Fruit fly (Drosophila melanogaster) whole organism, prepupa: ENCODE results near the gene Uev1A.

Experiments used
- Blimp-1 ChIP-seq: fragments of 200-800 bp; sonication (Bioruptor generic); optimal IDR thresholded peaks from 3 replicates; lab custom pipeline; 2017; ENCODE audit warnings: missing biosample characterization, missing genetic modification characterization, mild to moderate bottlenecking, moderate library complexity, missing genetic modification reagents
- CG10631 ChIP-seq: fragments of 200-800 bp; sonication (Bioruptor generic); optimal IDR thresholded peaks from 2 replicates; lab custom pipeline; 2016; ENCODE audit warnings: missing biosample characterization, missing genetic modification characterization
- CG10669 ChIP-seq: fragments of 200-800 bp; sonication (Bioruptor generic); optimal IDR thresholded peaks from 3 replicates; lab custom pipeline; 2018; ENCODE audit warnings: missing biosample characterization, mild to moderate bottlenecking, missing genetic modification characterization, moderate library complexity
- CG11294 ChIP-seq: fragments of 200-800 bp; sonication (Bioruptor generic); IDR thresholded peaks from 2 replicates; pipeline ENCODE4 v1.3.6; 2022; ENCODE audit warnings: missing biosample characterization, missing genetic modification characterization
- CG11762 ChIP-seq: fragments of 200-800 bp; sonication (Bioruptor generic); optimal IDR thresholded peaks from 3 replicates; lab custom pipeline; 2016; ENCODE audit warnings: missing biosample characterization, missing genetic modification characterization; ENCODE audit not compliant: insufficient read depth
- CG15336 ChIP-seq: fragments of 200-800 bp; sonication (Bioruptor generic); IDR thresholded peaks from 2 replicates; pipeline ENCODE4 v1.3.6; 2022; ENCODE audit warnings: missing biosample characterization, missing genetic modification characterization
- CG1621 ChIP-seq: fragments of 200-800 bp; sonication (Bioruptor generic); optimal IDR thresholded peaks from 3 replicates; lab custom pipeline; 2018; ENCODE audit warnings: missing biosample characterization, mild to moderate bottlenecking, missing genetic modification characterization
- CG16779 ChIP-seq: fragments of 200-800 bp; sonication (Bioruptor generic); optimal IDR thresholded peaks from 3 replicates; lab custom pipeline; 2017; ENCODE audit warnings: missing biosample characterization, mild to moderate bottlenecking, missing genetic modification characterization
- CG3032 ChIP-seq: fragments of 200-800 bp; optimal IDR thresholded peaks from 2 replicates; lab custom pipeline; 2019; ENCODE audit warnings: missing biosample characterization, mild to moderate bottlenecking, missing genetic modification characterization, moderate library complexity
- CG31627 ChIP-seq: fragments of 200-800 bp; sonication (Bioruptor generic); optimal IDR thresholded peaks from 3 replicates; lab custom pipeline; 2016; ENCODE audit warnings: missing biosample characterization, missing genetic modification characterization
- CG32006 ChIP-seq: fragments of 200-800 bp; sonication (Bioruptor generic); optimal IDR thresholded peaks from 3 replicates; lab custom pipeline; 2017; ENCODE audit warnings: missing biosample characterization, mild to moderate bottlenecking, missing genetic modification characterization
- CG3919 ChIP-seq: fragments of 200-800 bp; sonication (Bioruptor generic); optimal IDR thresholded peaks from 3 replicates; lab custom pipeline; 2016; ENCODE audit warnings: missing biosample characterization, missing genetic modification characterization
- CG4318 ChIP-seq: fragments of 200-800 bp; sonication (Bioruptor generic); optimal IDR thresholded peaks from 3 replicates; lab custom pipeline; 2017; ENCODE audit warnings: missing biosample characterization, mild to moderate bottlenecking, missing genetic modification characterization
- CG6792 ChIP-seq: fragments of 200-800 bp; sonication (Bioruptor generic); optimal IDR thresholded peaks from 3 replicates; lab custom pipeline; 2016; ENCODE audit warnings: missing biosample characterization, missing genetic modification characterization
- CG6808 ChIP-seq: fragments of 200-800 bp; sonication (Bioruptor generic); optimal IDR thresholded peaks from 3 replicates; lab custom pipeline; 2017; ENCODE audit warnings: missing biosample characterization, missing genetic modification characterization, mild to moderate bottlenecking, moderate library complexity, missing genetic modification reagents
- CG6854 ChIP-seq: fragments of 200-800 bp; sonication (Bioruptor generic); optimal IDR thresholded peaks from 2 replicates; lab custom pipeline; 2017; ENCODE audit warnings: missing biosample characterization, mild to moderate bottlenecking, missing genetic modification characterization
- CG7368 ChIP-seq: fragments of 200-800 bp; sonication (Bioruptor generic); optimal IDR thresholded peaks from 3 replicates; lab custom pipeline; 2016; ENCODE audit warnings: missing biosample characterization, missing genetic modification characterization
- CG8119 ChIP-seq: fragments of 200-800 bp; sonication (Bioruptor generic); IDR thresholded peaks from 3 replicates; pipeline ENCODE4 v1.3.6; 2022; ENCODE audit warnings: missing biosample characterization, missing genetic modification characterization
- CG8319 ChIP-seq: fragments of 200-800 bp; sonication (Bioruptor generic); optimal IDR thresholded peaks from 3 replicates; lab custom pipeline; 2016; ENCODE audit warnings: missing biosample characterization, missing genetic modification characterization
- CG8632 ChIP-seq: fragments of 200-800 bp; sonication (Bioruptor generic); optimal IDR thresholded peaks from 3 replicates; lab custom pipeline; 2016; ENCODE audit warnings: missing biosample characterization, missing genetic modification characterization
- CG9139 ChIP-seq: fragments of 200-800 bp; sonication (Bioruptor generic); optimal IDR thresholded peaks from 3 replicates; lab custom pipeline; 2017; ENCODE audit warnings: missing biosample characterization, mild to moderate bottlenecking, missing genetic modification characterization
- Eip93F ChIP-seq: fragments of 200-800 bp; sonication (Bioruptor generic); optimal IDR thresholded peaks from 2 replicates; lab custom pipeline; 2016; ENCODE audit warnings: missing biosample characterization, mild to moderate bottlenecking, missing genetic modification characterization
- Hr39 ChIP-seq: fragments of 200-800 bp; sonication (Bioruptor generic); optimal IDR thresholded peaks from 2 replicates; lab custom pipeline; 2016; ENCODE audit warnings: missing biosample characterization, missing genetic modification characterization
- Lpt ChIP-seq: fragments of 200-800 bp; sonication (Bioruptor generic); optimal IDR thresholded peaks from 3 replicates; lab custom pipeline; 2016; ENCODE audit warnings: missing biosample characterization, missing genetic modification characterization
- Met ChIP-seq: fragments of 200-800 bp; sonication (Bioruptor generic); optimal IDR thresholded peaks from 3 replicates; lab custom pipeline; 2016; ENCODE audit warnings: missing biosample characterization, missing genetic modification characterization
- OdsH ChIP-seq: fragments of 200-800 bp; sonication (Bioruptor generic); optimal IDR thresholded peaks from 3 replicates; lab custom pipeline; 2016; ENCODE audit warnings: missing biosample characterization, missing genetic modification characterization
- Smox ChIP-seq: fragments of 200-800 bp; sonication (Bioruptor generic); optimal IDR thresholded peaks from 3 replicates; lab custom pipeline; 2016; ENCODE audit warnings: missing biosample characterization, missing genetic modification characterization
- Sox102F ChIP-seq: fragments of 200-800 bp; sonication (Bioruptor generic); optimal IDR thresholded peaks from 2 replicates; lab custom pipeline; 2016; ENCODE audit warnings: missing biosample characterization, mild to moderate bottlenecking, missing genetic modification characterization
- Sox14 ChIP-seq: fragments of 200-800 bp; sonication (Bioruptor generic); optimal IDR thresholded peaks from 3 replicates; lab custom pipeline; 2016; ENCODE audit warnings: missing biosample characterization, missing genetic modification characterization
- Sox15 ChIP-seq: fragments of 200-800 bp; sonication (Bioruptor generic); optimal IDR thresholded peaks from 3 replicates; lab custom pipeline; 2016; ENCODE audit warnings: missing biosample characterization, missing genetic modification characterization
- achi ChIP-seq: fragments of 200-800 bp; sonication (Bioruptor generic); optimal IDR thresholded peaks from 3 replicates; lab custom pipeline; 2016; ENCODE audit warnings: missing biosample characterization, missing genetic modification characterization
- acj6 ChIP-seq: fragments of 200-800 bp; sonication (Bioruptor generic); optimal IDR thresholded peaks from 3 replicates; lab custom pipeline; 2016; ENCODE audit warnings: missing biosample characterization, missing genetic modification characterization
- cyc ChIP-seq: fragments of 200-800 bp; sonication (Bioruptor generic); optimal IDR thresholded peaks from 3 replicates; lab custom pipeline; 2016; ENCODE audit warnings: missing biosample characterization, missing genetic modification characterization
- dac ChIP-seq: fragments of 200-800 bp; sonication (Bioruptor generic); optimal IDR thresholded peaks from 2 replicates; lab custom pipeline; 2017; ENCODE audit warnings: missing biosample characterization, mild to moderate bottlenecking, missing genetic modification characterization
- dsx ChIP-seq: fragments of 200-800 bp; optimal IDR thresholded peaks from 3 replicates; lab custom pipeline; 2019; ENCODE audit warnings: missing biosample characterization, mild to moderate bottlenecking, missing genetic modification characterization, moderate library complexity; ENCODE audit not compliant: poor library complexity, severe bottlenecking
- eg ChIP-seq: fragments of 200-800 bp; sonication (Bioruptor generic); IDR thresholded peaks from 3 replicates; pipeline ENCODE4 v1.3.6; 2022; ENCODE audit warnings: missing biosample characterization, missing genetic modification characterization
- esn ChIP-seq: fragments of 200-800 bp; sonication (Bioruptor generic); optimal IDR thresholded peaks from 2 replicates; lab custom pipeline; 2016; ENCODE audit warnings: missing biosample characterization, mild to moderate bottlenecking, missing genetic modification characterization, moderate library complexity
- fd85E ChIP-seq: fragments of 200-800 bp; sonication (Bioruptor generic); optimal IDR thresholded peaks from 3 replicates; lab custom pipeline; 2016; ENCODE audit warnings: missing biosample characterization, missing genetic modification characterization
- fkh ChIP-seq: fragments of 200-800 bp; sonication (Bioruptor generic); optimal IDR thresholded peaks from 3 replicates; lab custom pipeline; 2017; ENCODE audit warnings: missing biosample characterization, mild to moderate bottlenecking, missing genetic modification characterization, moderate library complexity
- lz ChIP-seq: fragments of 200-800 bp; sonication (Bioruptor generic); optimal IDR thresholded peaks from 3 replicates; lab custom pipeline; 2016; ENCODE audit warnings: missing biosample characterization, missing genetic modification characterization
- net ChIP-seq: fragments of 200-800 bp; sonication (Bioruptor generic); optimal IDR thresholded peaks from 3 replicates; lab custom pipeline; 2016; ENCODE audit warnings: missing biosample characterization, missing genetic modification characterization
- salr ChIP-seq, 2 experiments: fragments of 200-800 bp; sonication (Bioruptor generic); optimal IDR thresholded peaks; 3 replicates each; lab custom pipeline; 2016 to 2018; ENCODE audit warnings: missing biosample characterization in 2 of 2, missing genetic modification characterization in 2 of 2, mild to moderate bottlenecking in 1 of 2
- spab ChIP-seq: fragments of 200-800 bp; sonication (Bioruptor generic); optimal IDR thresholded peaks from 2 replicates; lab custom pipeline; 2017; ENCODE audit warnings: missing biosample characterization, mild to moderate bottlenecking, missing genetic modification characterization, missing genetic modification reagents
- ss ChIP-seq, 2 experiments: fragments of 200-800 bp; sonication (Bioruptor generic); optimal IDR thresholded peaks; 2 replicates in 1 of 2; 3 replicates in 1 of 2; lab custom pipeline; 2017 to 2018; ENCODE audit warnings: mild to moderate bottlenecking in 2 of 2, missing biosample characterization in 2 of 2, missing genetic modification characterization in 2 of 2, moderate library complexity in 1 of 2
- svp ChIP-seq: fragments of 200-800 bp; sonication (Bioruptor generic); peaks from one replicate; lab custom pipeline; 2016; ENCODE audit warnings: missing biosample characterization, missing genetic modification characterization
- topi ChIP-seq: fragments of 200-800 bp; sonication (Bioruptor generic); optimal IDR thresholded peaks from 3 replicates; lab custom pipeline; 2016; ENCODE audit warnings: missing biosample characterization, missing genetic modification characterization
- vri ChIP-seq: fragments of 200-800 bp; sonication (Bioruptor generic); optimal IDR thresholded peaks from 3 replicates; lab custom pipeline; 2016; ENCODE audit warnings: missing biosample characterization, mild to moderate bottlenecking, missing genetic modification characterization

Gene Uev1A

DNA sequence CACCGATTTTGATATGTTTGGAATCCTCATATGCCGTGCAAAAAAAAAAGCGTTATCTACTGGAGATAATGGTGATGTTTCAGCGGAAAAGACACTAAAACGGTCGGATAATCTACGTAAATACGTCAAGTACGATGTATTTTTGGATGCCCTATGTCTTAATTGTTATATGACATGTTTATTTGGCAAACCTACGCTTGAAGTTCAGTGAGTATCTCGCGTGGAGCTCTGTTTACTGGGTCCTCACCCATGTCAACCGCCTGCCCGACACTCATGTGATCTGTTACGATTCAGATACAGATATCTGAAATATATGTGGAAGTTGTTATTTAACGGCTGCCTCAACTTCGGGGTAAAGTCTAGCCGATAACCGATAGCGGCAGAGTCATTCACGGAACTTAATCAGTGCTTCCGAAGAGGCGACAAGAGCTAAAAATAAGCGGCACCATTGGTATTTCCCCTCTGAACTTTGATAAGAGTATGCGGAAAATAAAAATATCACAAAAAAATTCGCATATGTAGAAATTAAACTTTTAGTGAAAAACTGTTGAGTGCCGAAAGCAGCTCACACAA, 12.5 kb downstream of the Uev1A start:
- TF ChIP-seq ss (GFP tag; optimal IDR thresholded peaks at IDR 0.05; lab: Kevin White, UChicago) (peak in 1 of 2 experiments; percentile 54), fkh (GFP tag; lab: Kevin White, UChicago) (peak; percentile 55), OdsH (no peak), CG6854 (no peak), CG10631 (GFP tag; lab: Kevin White, UChicago) (no peak), lz (GFP tag; lab: Kevin White, UChicago) (no peak), CG9139 (GFP tag; lab: Kevin White, UChicago) (no peak), CG10669 (GFP tag; lab: Kevin White, UChicago) (no peak), Eip93F (GFP tag; lab: Kevin White, UChicago) (no peak), CG6792 (no peak), CG6808 (GFP tag; lab: Kevin White, UChicago) (no peak), CG3032 (tag; lab: Kevin White, UChicago) (no peak), Sox102F (no peak), vri (peak; percentile 85), achi (no peak), acj6 (GFP tag; lab: Kevin White, UChicago) (no peak), Hr39 (GFP tag; lab: Kevin White, UChicago) (no peak), dsx (GFP tag; lab: Kevin White, UChicago) (no peak), CG31627 (no peak), salr (GFP tag; optimal IDR thresholded peaks at IDR 0.05; lab: Kevin White, UChicago) (no peak), svp (GFP tag; lab: Kevin White, UChicago) (peak; percentile 92), Blimp-1 (GFP tag; lab: Kevin White, UChicago) (no peak), Met (GFP tag; lab: Kevin White, UChicago) (no peak), CG7368 (GFP tag; lab: Kevin White, UChicago) (no peak), CG4318 (no peak), topi (GFP tag; lab: Kevin White, UChicago) (no peak)

DNA sequence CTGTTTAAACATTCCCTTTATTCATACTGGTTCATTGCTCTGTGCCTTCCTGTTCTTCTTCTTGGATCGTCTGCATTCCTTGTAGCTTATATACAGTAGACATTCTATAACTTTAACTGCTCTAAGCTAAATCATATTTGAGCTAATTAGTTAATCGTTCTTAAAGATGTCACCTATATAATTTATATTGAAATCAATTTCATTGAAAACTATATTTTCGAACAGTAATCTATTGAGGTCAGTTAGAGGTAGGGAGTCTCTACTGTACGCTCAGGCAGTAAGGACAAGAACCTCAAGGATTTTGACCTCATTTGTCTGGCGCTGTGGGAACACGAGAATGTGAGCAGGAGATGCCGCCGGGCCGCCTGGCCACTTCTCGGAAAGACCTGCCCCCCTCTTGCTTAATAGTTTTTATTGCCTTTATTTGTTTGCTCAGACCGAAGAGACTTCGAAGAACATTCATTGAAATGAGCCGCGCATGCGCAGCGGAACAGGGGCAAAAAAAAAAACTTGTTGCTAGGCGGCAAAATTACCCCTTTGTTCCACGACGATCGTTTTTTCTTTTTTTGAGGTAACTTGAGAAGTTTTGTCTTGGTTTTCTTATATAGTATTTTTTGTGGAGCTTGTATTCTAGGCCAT, 13.2 kb downstream of the Uev1A start:
- peak; percentile 26 for TF ChIP-seq CG8319 (GFP tag; lab: Kevin White, UChicago)
- TF ChIP-seq CG6792 = peak; percentile 77
- TF ChIP-seq svp (GFP tag; lab: Kevin White, UChicago) = no peak
- peak; percentile 4 for TF ChIP-seq fd85E
- TF ChIP-seq CG16779 (tag; lab: Kevin White, UChicago) = peak; percentile 32
- peak; percentile 10 for TF ChIP-seq Lpt
- TF ChIP-seq CG10631 (GFP tag; lab: Kevin White, UChicago) = peak; percentile 86
- peak; percentile 62 for TF ChIP-seq cyc (GFP tag; lab: Kevin White, UChicago)
- peak; percentile 92 for TF ChIP-seq spab (GFP tag; lab: Kevin White, UChicago)
- TF ChIP-seq CG31627 = peak; percentile 55
- TF ChIP-seq lz (GFP tag; lab: Kevin White, UChicago) = peak; percentile 60
- TF ChIP-seq net (GFP tag; lab: Kevin White, UChicago) = peak; percentile 61
- TF ChIP-seq eg (GFP tag; lab: Robert Waterston, UW) = no peak
- peak; percentile 44 for TF ChIP-seq vri
- 0 out of 3 replicates have a peak, but pooled peaks have one; percentile 41 for TF ChIP-seq CG8119
- TF ChIP-seq CG15336 (GFP tag; lab: Robert Waterston, UW) = no peak
- TF ChIP-seq esn (GFP tag; lab: Kevin White, UChicago) = peak; percentile 73
- peak; percentile 73 for TF ChIP-seq achi
- TF ChIP-seq CG32006 = peak; percentile 25
- peak; percentile 60 for TF ChIP-seq Smox (GFP tag; lab: Kevin White, UChicago)
- TF ChIP-seq dac = no peak
- TF ChIP-seq CG11294 (GFP tag; lab: Robert Waterston, UW) = no peak
- TF ChIP-seq CG1621 (tag; lab: Kevin White, UChicago) = peak; percentile 91
- peak; percentile 78 for TF ChIP-seq acj6 (GFP tag; lab: Kevin White, UChicago)
- TF ChIP-seq salr (GFP tag; optimal IDR thresholded peaks at IDR 0.05; lab: Kevin White, UChicago) = peak; percentile 70 to 89
- TF ChIP-seq CG9139 (GFP tag; lab: Kevin White, UChicago) = peak; percentile 70
- TF ChIP-seq Sox15 (GFP tag; lab: Kevin White, UChicago) = peak; percentile 40
- peak; percentile 62 for TF ChIP-seq topi (GFP tag; lab: Kevin White, UChicago)
- TF ChIP-seq Met (GFP tag; lab: Kevin White, UChicago) = peak; percentile 72
- TF ChIP-seq CG3919 = peak; percentile 88
- TF ChIP-seq CG8632 = peak; percentile 73
- peak; percentile 59 for TF ChIP-seq CG11762 (GFP tag; lab: Kevin White, UChicago)
- peak; percentile 79 for TF ChIP-seq Sox14
- TF ChIP-seq Hr39 (GFP tag; lab: Kevin White, UChicago) = peak; percentile 62
